Worm (Caenorhabditis elegans) whole organism, early embryonic: Measurements from ENCODE around the gene C46C2.6.

Experiments used
- B0310.2 ChIP-seq: sonication (generic microtip); optimal IDR thresholded peaks from 2 replicates; lab custom pipeline; 2016; ENCODE audit warnings: mild to moderate bottlenecking, missing genetic modification characterization, missing compliant biosample characterization
- F13C5.2 ChIP-seq: sonication (generic microtip); optimal IDR thresholded peaks from 2 replicates; lab custom pipeline; 2017; ENCODE audit warnings: mild to moderate bottlenecking, missing genetic modification characterization, inconsistent platforms, missing compliant biosample characterization
- aly-1 ChIP-seq: sonication (generic microtip); optimal IDR thresholded peaks from 2 replicates; lab custom pipeline; 2016; ENCODE audit warnings: missing genetic modification characterization, missing compliant biosample characterization
- ama-1 ChIP-seq: fragments of 150-350 bp; optimal IDR thresholded peaks from 2 replicates; lab custom pipeline; 2014
- ceh-13 ChIP-seq: fragments of 200-800 bp; sonication (Bioruptor generic); optimal IDR thresholded peaks from 2 replicates; lab custom pipeline; 2018; ENCODE audit warnings: mild to moderate bottlenecking, missing genetic modification characterization, missing compliant biosample characterization
- ceh-36 ChIP-seq: sonication (generic microtip); optimal IDR thresholded peaks from 2 replicates; lab custom pipeline; 2016; ENCODE audit warnings: missing genetic modification characterization, inconsistent platforms, missing compliant biosample characterization
- ets-7 ChIP-seq: sonication (generic microtip); optimal IDR thresholded peaks from 2 replicates; lab custom pipeline; 2016; ENCODE audit warnings: missing genotype, missing genetic modification characterization, missing compliant biosample characterization
- flt-1 ChIP-seq: fragments of 200-800 bp; sonication (Bioruptor generic); IDR thresholded peaks from 2 replicates; pipeline ENCODE4 v1.3.6; 2022; ENCODE audit warnings: missing genetic modification characterization, missing compliant biosample characterization
- hmbx-1 ChIP-seq: sonication (generic microtip); optimal IDR thresholded peaks from 2 replicates; lab custom pipeline; 2016; ENCODE audit warnings: mild to moderate bottlenecking, missing genetic modification characterization, missing compliant biosample characterization
- hmg-4 ChIP-seq: fragments of 200-800 bp; sonication (Bioruptor generic); optimal IDR thresholded peaks from 2 replicates; lab custom pipeline; 2018; ENCODE audit warnings: mild to moderate bottlenecking, missing genetic modification characterization, missing compliant biosample characterization
- hnd-1 ChIP-seq: sonication (generic microtip); optimal IDR thresholded peaks from 2 replicates; lab custom pipeline; 2016; ENCODE audit warnings: missing genetic modification characterization, missing compliant biosample characterization
- pes-1 ChIP-seq: fragments of 200-800 bp; sonication (Bioruptor generic); IDR thresholded peaks from 2 replicates; pipeline ENCODE4 v1.3.6; 2022; ENCODE audit warnings: missing genetic modification reagents, missing genetic modification characterization, missing compliant biosample characterization
- scrt-1 ChIP-seq: fragments of 200-800 bp; sonication (Bioruptor generic); IDR thresholded peaks from 2 replicates; pipeline ENCODE4 v1.3.6; 2022; ENCODE audit warnings: missing genetic modification characterization, missing compliant biosample characterization
- sea-1 ChIP-seq: fragments of 200-800 bp; sonication (Bioruptor generic); conservative IDR thresholded peaks from 2 replicates; pipeline ENCODE4 v1.3.6; 2022; ENCODE audit warnings: missing genetic modification characterization, missing compliant biosample characterization
- tbx-11 ChIP-seq: fragments of 200-800 bp; sonication (Bioruptor generic); IDR thresholded peaks from 2 replicates; pipeline ENCODE4 v1.3.6; 2022; ENCODE audit warnings: missing genetic modification characterization, missing compliant biosample characterization
- tbx-37 ChIP-seq: fragments of 200-800 bp; sonication (Bioruptor generic); conservative IDR thresholded peaks from 2 replicates; pipeline ENCODE4 v1.3.6; 2022; ENCODE audit warnings: missing genetic modification reagents, missing genetic modification characterization, missing compliant biosample characterization
- tra-4 ChIP-seq: sonication (generic microtip); optimal IDR thresholded peaks from 2 replicates; lab custom pipeline; 2017; ENCODE audit warnings: missing genetic modification characterization, missing compliant biosample characterization

The C46C2.6 gene

DNA sequence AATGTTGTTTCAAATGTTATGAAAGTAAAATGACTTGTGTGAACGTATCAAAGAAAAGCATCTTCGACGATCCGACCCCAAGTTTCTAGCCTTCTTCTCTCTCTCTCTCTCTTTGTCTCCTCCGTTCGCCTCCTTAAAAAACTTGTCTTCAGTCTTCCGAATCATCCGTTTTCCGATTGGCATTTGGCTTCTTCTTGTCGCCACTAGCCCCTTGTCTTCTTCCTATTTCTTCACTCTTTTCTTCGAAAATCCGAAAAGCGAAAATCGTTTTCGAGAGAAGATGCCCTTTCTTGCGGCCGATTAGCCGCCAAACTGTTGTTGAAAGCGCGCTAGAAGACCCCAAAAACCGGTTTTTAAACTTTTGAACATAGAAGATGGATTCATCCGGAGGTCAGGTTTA lies 46.3 kb downstream of the C46C2.6 start:
- TF ChIP-seq hmg-4 (GFP tag; lab: Kevin White, UChicago) (no peak), sea-1 (GFP tag; lab: Robert Waterston, UW) (no peak), tra-4 (tag; lab: Kevin White, UChicago) (no peak), scrt-1 (GFP tag; lab: Robert Waterston, UW) (no peak), tbx-11 (GFP tag; lab: Robert Waterston, UW) (no peak)

DNA sequence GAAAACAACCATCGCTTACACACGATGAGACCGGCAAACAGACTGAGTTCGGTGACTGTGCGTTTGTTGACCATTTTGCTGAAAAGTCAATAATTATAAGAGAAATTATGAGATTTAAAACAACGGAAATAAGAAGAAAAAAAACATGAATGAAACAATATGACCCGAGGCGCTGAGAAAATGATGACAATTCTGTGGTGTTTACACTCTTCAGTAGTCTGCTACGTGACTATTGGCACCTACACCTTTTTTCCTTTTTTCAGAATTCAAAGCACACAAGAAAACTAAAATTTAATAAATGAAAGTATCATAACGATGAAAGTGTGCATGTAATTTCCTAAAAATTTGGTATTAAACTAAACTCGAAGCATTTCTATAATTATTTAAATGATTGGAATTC lies 47.5 kb downstream of the C46C2.6 start, which contains the start of gene Y11D7A.10:
Y11D7A.10 (minus strand) TSS at position 82 of the 400 bp plus-strand sequence.
- TF ChIP-seq flt-1 (GFP tag; lab: Robert Waterston, UW), result no peak
- no peak for TF ChIP-seq sea-1 (GFP tag; lab: Robert Waterston, UW)
- no peak for TF ChIP-seq scrt-1 (GFP tag; lab: Robert Waterston, UW)
- no peak for TF ChIP-seq tbx-11 (GFP tag; lab: Robert Waterston, UW)

DNA sequence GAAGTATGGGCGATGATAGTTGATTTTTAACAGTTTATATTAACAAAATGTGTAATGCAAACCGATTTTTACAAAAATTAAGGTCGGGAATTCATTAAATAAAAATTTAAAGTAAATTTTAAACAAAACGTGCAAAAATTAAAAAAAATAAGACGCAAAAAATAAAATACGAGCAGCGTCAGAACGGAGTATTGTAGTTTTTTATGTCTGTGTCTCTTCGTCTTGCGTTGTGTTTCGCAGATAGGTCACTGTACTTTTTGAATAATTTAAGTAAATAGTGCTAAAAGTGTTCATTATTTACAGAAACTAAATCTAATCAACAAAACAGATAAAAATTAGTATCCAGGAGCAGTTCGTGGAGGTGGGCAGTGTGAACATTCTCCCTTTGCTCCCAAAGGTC lies 48.1 kb downstream of the C46C2.6 start:
- no peak for TF ChIP-seq hnd-1 (tag; lab: Kevin White, UChicago)
- TF ChIP-seq hmbx-1 (tag; lab: Kevin White, UChicago), result no peak
- no peak for TF ChIP-seq ceh-36 (tag; lab: Kevin White, UChicago)
- no peak for TF ChIP-seq tbx-11 (GFP tag; lab: Robert Waterston, UW)
- TF ChIP-seq tbx-37, result no peak
- no peak for TF ChIP-seq ama-1
- TF ChIP-seq scrt-1 (GFP tag; lab: Robert Waterston, UW), result no peak
- TF ChIP-seq pes-1 (GFP tag; lab: Robert Waterston, UW), result no peak

DNA sequence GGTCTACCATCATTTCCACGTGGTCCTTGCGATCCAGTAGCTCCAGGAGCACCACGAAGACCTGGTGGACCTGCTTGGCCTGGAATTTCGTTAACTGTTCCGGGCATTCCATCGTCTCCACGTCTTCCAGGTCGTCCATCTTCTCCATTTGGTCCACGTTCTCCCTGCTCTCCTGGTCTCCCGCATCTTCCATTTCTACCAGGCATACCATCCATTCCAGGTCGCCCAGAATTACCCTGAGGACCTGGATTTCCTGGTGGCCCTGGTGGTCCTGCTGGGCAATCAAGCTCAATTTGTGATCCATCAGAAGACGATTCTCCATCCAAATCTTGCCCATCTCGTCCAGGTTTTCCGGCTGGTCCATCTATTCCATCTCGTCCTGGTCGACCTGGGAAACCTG lies 48.6 kb downstream of the C46C2.6 start:
- TF ChIP-seq F13C5.2 (tag; lab: Kevin White, UChicago) (no peak), tra-4 (tag; lab: Kevin White, UChicago) (no peak), pes-1 (GFP tag; lab: Robert Waterston, UW) (no peak), ceh-36 (tag; lab: Kevin White, UChicago) (no peak), aly-1 (tag; lab: Kevin White, UChicago) (no peak), scrt-1 (GFP tag; lab: Robert Waterston, UW) (no peak), hmg-4 (GFP tag; lab: Kevin White, UChicago) (no peak)

DNA sequence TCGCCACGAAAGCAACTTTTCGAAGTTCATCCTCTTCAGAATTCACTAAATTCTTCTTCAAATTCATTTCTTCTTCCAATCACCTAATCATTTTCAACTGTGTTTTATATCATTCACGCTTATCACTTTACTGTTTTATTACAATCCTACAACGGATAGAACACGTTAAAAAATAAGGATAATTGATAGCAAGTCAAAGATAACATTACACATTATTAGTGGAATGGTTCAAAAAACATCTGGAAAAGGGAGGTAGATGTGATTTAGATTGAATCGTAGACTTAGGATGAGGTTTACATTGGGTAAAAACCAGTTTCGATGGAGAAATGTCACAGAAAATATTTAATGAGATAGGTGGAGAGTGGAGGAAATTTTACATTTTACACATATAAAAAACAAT lies 49.5 kb downstream of the C46C2.6 start, which contains the start of gene col-120:
col-120 (minus strand) TSS at position 101 of the 400 bp plus-strand sequence.
- no peak for TF ChIP-seq scrt-1 (GFP tag; lab: Robert Waterston, UW)
- TF ChIP-seq hmbx-1 (tag; lab: Kevin White, UChicago), result no peak
- no peak for TF ChIP-seq pes-1 (GFP tag; lab: Robert Waterston, UW)
- no peak for TF ChIP-seq ama-1
- TF ChIP-seq tbx-37, result no peak
- TF ChIP-seq ceh-13 (GFP tag; lab: Kevin White, UChicago), result no peak
- TF ChIP-seq B0310.2, result no peak
- TF ChIP-seq F13C5.2 (tag; lab: Kevin White, UChicago), result no peak
- TF ChIP-seq hmg-4 (GFP tag; lab: Kevin White, UChicago), result no peak
- no peak for TF ChIP-seq aly-1 (tag; lab: Kevin White, UChicago)
- no peak for TF ChIP-seq flt-1 (GFP tag; lab: Robert Waterston, UW)
- TF ChIP-seq hnd-1 (tag; lab: Kevin White, UChicago), result no peak
- TF ChIP-seq tbx-11 (GFP tag; lab: Robert Waterston, UW), result no peak
- TF ChIP-seq ets-7 (tag; lab: Kevin White, UChicago), result no peak
- no peak for TF ChIP-seq ceh-36 (tag; lab: Kevin White, UChicago)

DNA sequence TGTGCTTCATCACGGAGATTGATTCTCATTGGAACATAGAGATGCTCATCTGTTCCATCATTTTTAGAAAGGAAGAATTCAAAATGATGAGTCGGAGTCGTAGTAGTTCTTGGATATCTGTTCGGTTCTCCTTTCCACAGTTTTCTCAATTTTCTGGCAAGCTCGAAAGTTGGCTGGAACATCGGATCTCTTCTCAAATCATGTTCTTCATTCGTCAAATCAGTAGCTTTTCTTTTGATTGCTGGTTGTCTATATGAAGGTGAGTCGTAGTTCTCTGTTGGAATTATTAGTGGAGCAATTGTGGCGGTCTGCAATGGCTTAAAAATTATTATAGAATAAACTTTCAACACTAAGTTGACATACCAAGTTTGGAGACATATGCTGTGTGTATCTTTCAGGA lies 50.1 kb downstream of the C46C2.6 start:
- TF ChIP-seq ceh-13 (GFP tag; lab: Kevin White, UChicago), result no peak
- TF ChIP-seq hmbx-1 (tag; lab: Kevin White, UChicago), result no peak
- no peak for TF ChIP-seq aly-1 (tag; lab: Kevin White, UChicago)
- no peak for TF ChIP-seq F13C5.2 (tag; lab: Kevin White, UChicago)
- no peak for TF ChIP-seq hmg-4 (GFP tag; lab: Kevin White, UChicago)
- no peak for TF ChIP-seq ceh-36 (tag; lab: Kevin White, UChicago)
- TF ChIP-seq tra-4 (tag; lab: Kevin White, UChicago), result no peak
- no peak for TF ChIP-seq tbx-11 (GFP tag; lab: Robert Waterston, UW)
- TF ChIP-seq B0310.2, result no peak
- no peak for TF ChIP-seq ama-1
- no peak for TF ChIP-seq scrt-1 (GFP tag; lab: Robert Waterston, UW)
- TF ChIP-seq pes-1 (GFP tag; lab: Robert Waterston, UW), result no peak

DNA sequence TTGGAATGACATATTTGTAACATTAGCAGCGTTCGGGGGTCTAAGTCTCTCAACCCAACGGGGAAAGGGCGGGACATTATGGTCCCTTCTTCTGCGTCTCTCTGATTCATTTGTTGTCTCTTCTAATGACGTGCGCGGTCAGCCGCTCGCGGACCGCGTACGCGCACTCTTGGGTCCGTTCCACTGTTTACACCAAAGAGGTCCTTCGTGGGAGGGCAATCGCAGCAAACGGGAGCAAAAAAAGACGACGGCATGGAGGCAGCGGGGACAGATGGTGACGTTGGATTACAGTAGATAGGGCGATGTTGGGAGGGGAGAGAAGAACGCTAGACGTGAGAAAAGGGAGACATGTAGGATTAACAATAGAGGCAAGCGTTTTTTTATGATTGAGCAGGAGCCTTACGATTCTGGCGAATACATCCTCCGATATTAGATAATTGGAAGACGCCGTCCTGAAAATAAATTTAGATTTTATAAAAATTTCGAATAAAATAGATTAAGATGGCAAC lies 51.6 kb downstream of the C46C2.6 start, which contains the start of gene flh-1:
flh-1 (minus strand) TSS at position 459 of the 509 bp plus-strand sequence.
- TF ChIP-seq B0310.2 (no peak), hmg-4 (GFP tag; lab: Kevin White, UChicago) (peak; percentile 86), ceh-13 (GFP tag; lab: Kevin White, UChicago) (no peak), pes-1 (GFP tag; lab: Robert Waterston, UW) (no peak), hnd-1 (tag; lab: Kevin White, UChicago) (no peak), F13C5.2 (tag; lab: Kevin White, UChicago) (peak; percentile 15), ceh-36 (tag; lab: Kevin White, UChicago) (peak; percentile 70), tbx-11 (GFP tag; lab: Robert Waterston, UW) (no peak), aly-1 (tag; lab: Kevin White, UChicago) (peak; percentile 47), sea-1 (GFP tag; lab: Robert Waterston, UW) (peak; percentile 82)
